Worm (Caenorhabditis elegans): ENCODE results near the gene gpcp-2.
A peak's percentile ranks its signal among the peaks of the same experiment; 100 is the strongest.

Gene gpcp-2

ce11 chrII:8073222-8073621 is at the start of gene gpcp-2:
Gene gpcp-2 (minus strand): TSS chrII:8073374.
- TF ChIP-seq egrh-3 (GFP tag; IDR thresholded peaks at IDR 0.05) (no peak), nhr-80 (tag; optimal IDR thresholded peaks at IDR 0.05) (peak; percentile 48)

ce11 chrII:8117426-8117825 is 44.3 kb upstream of the gpcp-2 start:
- TF ChIP-seq C06A6.2 (GFP tag; conservative IDR thresholded peaks at IDR 0.05), result no peak
- TF ChIP-seq hlh-12 (tag; optimal IDR thresholded peaks at IDR 0.05), result no peak
- no peak for TF ChIP-seq hsf-1 (GFP tag; IDR thresholded peaks at IDR 0.05)
- no peak for TF ChIP-seq chd-7 (tag; optimal IDR thresholded peaks at IDR 0.05)
- TF ChIP-seq lin-26 (GFP tag; IDR thresholded peaks at IDR 0.05), result no peak
- TF ChIP-seq Y56A3A.18 (GFP tag; IDR thresholded peaks at IDR 0.05), result no peak
- TF ChIP-seq sdz-38 (tag; optimal IDR thresholded peaks at IDR 0.05), result no peak
- no peak for TF ChIP-seq K11D2.4 (GFP tag; IDR thresholded peaks at IDR 0.05)
- no peak for TF ChIP-seq nhr-179 (tag; optimal IDR thresholded peaks at IDR 0.05)

- TF ChIP-seq B0261.1 (tag; optimal IDR thresholded peaks at IDR 0.05), result no peak
- TF ChIP-seq ekl-4 (GFP tag; IDR thresholded peaks at IDR 0.05), result no peak
- no peak for TF ChIP-seq athp-1 (tag; optimal IDR thresholded peaks at IDR 0.05)
- TF ChIP-seq rec-8 (tag; optimal IDR thresholded peaks at IDR 0.05), result no peak
- TF ChIP-seq atf-7 (tag; optimal IDR thresholded peaks at IDR 0.05), result no peak
Measured at ce11 chrII:8116159-8116558, 43.0 kb upstream of the gpcp-2 start, which contains the start of gene unc-105. Gene unc-105 (plus strand): TSS chrII:8116459.

ce11 chrII:8112063-8112462 is 38.9 kb upstream of the gpcp-2 start, which contains the start of gene lron-4:
Gene lron-4 (minus strand): TSS chrII:8112163.
- TF ChIP-seq F37B4.10 (GFP tag; IDR thresholded peaks at IDR 0.05) (no peak), dpl-1 (GFP tag; optimal IDR thresholded peaks at IDR 0.05) (no peak), snpc-4 (GFP tag; optimal IDR thresholded peaks at IDR 0.05) (no peak), snpc-4 (tag; optimal IDR thresholded peaks at IDR 0.05) (no peak), ceh-27 (GFP tag; optimal IDR thresholded peaks at IDR 0.05) (no peak), mel-28 (tag; optimal IDR thresholded peaks at IDR 0.05; ENCODE audit: borderline replicate concordance) (no peak), Y67H2A.10 (GFP tag; conservative IDR thresholded peaks at IDR 0.05) (no peak), T07F8.4 (tag; optimal IDR thresholded peaks at IDR 0.05) (no peak), F23B12.7 (tag; optimal IDR thresholded peaks at IDR 0.05; ENCODE audit: insufficient read depth) (no peak), B0019.2 (GFP tag; conservative IDR thresholded peaks at IDR 0.05) (no peak), K12H6.12 (tag; optimal IDR thresholded peaks at IDR 0.05) (no peak), ZK185.1 (tag; optimal IDR thresholded peaks at IDR 0.05; ENCODE audit: poor library complexity, severe bottlenecking) (no peak), ceh-91 (GFP tag; IDR thresholded peaks at IDR 0.05) (no peak), F22D6.2 (tag; optimal IDR thresholded peaks at IDR 0.05) (no peak), attf-6 (GFP tag; IDR thresholded peaks at IDR 0.05) (no peak)

ce11 chrII:8106921-8107695 is 33.9 kb upstream of the gpcp-2 start, which contains the start of the genes chst-1 and C41C4.9:
Gene chst-1 (minus strand): TSS chrII:8106971.
Gene C41C4.9 (plus strand): TSS chrII:8107645.
- TF ChIP-seq F57A8.1 (GFP tag; optimal IDR thresholded peaks at IDR 0.05), result peak; percentile 93
- peak; percentile 67 for TF ChIP-seq nhr-179 (tag; optimal IDR thresholded peaks at IDR 0.05)
- TF ChIP-seq madf-6 (GFP tag; IDR thresholded peaks at IDR 0.05), result no peak
- TF ChIP-seq snpc-1.1 (tag; optimal IDR thresholded peaks at IDR 0.05; ENCODE audit: insufficient read depth), result peak; percentile 30
- TF ChIP-seq nhr-90 (tag; optimal IDR thresholded peaks at IDR 0.05), result peak; percentile 96
- peak; percentile 98; the same call in 1 of the 2 replicates for TF ChIP-seq lin-26 (GFP tag; IDR thresholded peaks at IDR 0.05)
- TF ChIP-seq somi-1 (GFP tag; optimal IDR thresholded peaks at IDR 0.05), result peak; percentile 70
- no peak for TF ChIP-seq lin-40 (tag; optimal IDR thresholded peaks at IDR 0.05)
- no peak for TF ChIP-seq sdz-38 (tag; optimal IDR thresholded peaks at IDR 0.05)
- peak; percentile 88; the same call in 1 of the 2 replicates for TF ChIP-seq cebp-2 (GFP tag; IDR thresholded peaks at IDR 0.05)
- peak; percentile 91 for TF ChIP-seq ets-4 (GFP tag; optimal IDR thresholded peaks at IDR 0.05)
- TF ChIP-seq dpff-1 (tag; optimal IDR thresholded peaks at IDR 0.05), result peak; percentile 83
- no peak; the same call in 1 of the 2 replicates for TF ChIP-seq B0336.3 (GFP tag; IDR thresholded peaks at IDR 0.05)
- peak; percentile 81 for TF ChIP-seq F23B12.7 (tag; optimal IDR thresholded peaks at IDR 0.05; ENCODE audit: insufficient read depth)
- TF ChIP-seq pbrm-1 (GFP tag; IDR thresholded peaks at IDR 0.05), result no peak; the same call in 1 of the 2 replicates
